Worm (Caenorhabditis elegans) whole organism, late embryonic: Measurements from ENCODE around the gene mes-4.
A peak's percentile ranks its signal among the peaks of the same experiment; 100 is the strongest.

Experiments used
- C08G9.2 ChIP-seq: sonication (generic microtip); optimal IDR thresholded peaks from 2 replicates; lab custom pipeline; 2016; ENCODE audit warnings: mild to moderate bottlenecking, missing genetic modification characterization, moderate library complexity, missing compliant biosample characterization
- C38D4.7 ChIP-seq: fragments of 200-800 bp; sonication (Bioruptor generic); optimal IDR thresholded peaks from 2 replicates; lab custom pipeline; 2018; ENCODE audit warnings: mild to moderate bottlenecking, missing genetic modification characterization, moderate library complexity, missing compliant biosample characterization
- T23F11.4 ChIP-seq: fragments of 200-800 bp; sonication (Bioruptor generic); optimal IDR thresholded peaks from 2 replicates; lab custom pipeline; 2018; ENCODE audit warnings: mild to moderate bottlenecking, missing genetic modification characterization, missing compliant biosample characterization
- Y22D7AL.16 ChIP-seq: sonication (generic microtip); optimal IDR thresholded peaks from 2 replicates; lab custom pipeline; 2016; ENCODE audit warnings: missing genetic modification characterization, missing compliant biosample characterization
- ceh-14 ChIP-seq: sonication (generic microtip); optimal IDR thresholded peaks from 2 replicates; lab custom pipeline; 2016; ENCODE audit warnings: missing genotype, missing genetic modification characterization, missing compliant biosample characterization
- ceh-18 ChIP-seq: sonication (generic microtip); optimal IDR thresholded peaks from 2 replicates; lab custom pipeline; 2016; ENCODE audit warnings: missing genetic modification characterization, missing compliant biosample characterization
- ceh-19 ChIP-seq: fragments of 200-800 bp; sonication (Bioruptor generic); optimal IDR thresholded peaks from 2 replicates; lab custom pipeline; 2018; ENCODE audit warnings: mild to moderate bottlenecking, missing genetic modification characterization, missing compliant biosample characterization
- ceh-2 ChIP-seq: sonication (generic microtip); optimal IDR thresholded peaks from 2 replicates; lab custom pipeline; 2016; ENCODE audit warnings: missing genotype, missing genetic modification characterization, missing compliant biosample characterization
- ceh-22 ChIP-seq: sonication (generic microtip); optimal IDR thresholded peaks from 2 replicates; lab custom pipeline; 2017; ENCODE audit warnings: missing biosample characterization, missing genetic modification characterization
- ceh-30 ChIP-seq: fragments of 150-350 bp; optimal IDR thresholded peaks from 2 replicates; lab custom pipeline; 2014; ENCODE audit warnings: missing biosample characterization, missing genetic modification characterization
- ceh-31 ChIP-seq: sonication (generic microtip); optimal IDR thresholded peaks from 2 replicates; lab custom pipeline; 2016; ENCODE audit warnings: missing genetic modification characterization, missing compliant biosample characterization
- ceh-48 ChIP-seq: sonication (generic microtip); optimal IDR thresholded peaks from 2 replicates; lab custom pipeline; 2016; ENCODE audit warnings: missing genetic modification characterization, inconsistent platforms, missing compliant biosample characterization
- ceh-6 ChIP-seq: fragments of 200-800 bp; sonication (Bioruptor generic); optimal IDR thresholded peaks from 2 replicates; lab custom pipeline; 2018; ENCODE audit warnings: mild to moderate bottlenecking, missing genetic modification characterization, missing compliant biosample characterization
- ceh-9 ChIP-seq: sonication (generic microtip); optimal IDR thresholded peaks from 2 replicates; lab custom pipeline; 2016; ENCODE audit warnings: mild to moderate bottlenecking, missing genetic modification characterization, inconsistent platforms, missing compliant biosample characterization
- che-1 ChIP-seq: sonication (generic microtip); optimal IDR thresholded peaks from 2 replicates; lab custom pipeline; 2016; ENCODE audit warnings: mild to moderate bottlenecking, missing genetic modification characterization, missing compliant biosample characterization
- dve-1 ChIP-seq: sonication (generic microtip); optimal IDR thresholded peaks from 2 replicates; lab custom pipeline; 2017; ENCODE audit warnings: antibody characterized with exemption, mild to moderate bottlenecking, missing genetic modification characterization, missing compliant biosample characterization
- elt-2 ChIP-seq: sonication (generic microtip); optimal IDR thresholded peaks from 2 replicates; lab custom pipeline; 2016; ENCODE audit warnings: missing genetic modification reagents, missing genetic modification characterization, missing compliant biosample characterization
- fkh-10 ChIP-seq: fragments of 150-350 bp; optimal IDR thresholded peaks from 2 replicates; lab custom pipeline; 2014; ENCODE audit warnings: missing biosample characterization, missing genetic modification reagents, missing genetic modification characterization
- fkh-6 ChIP-seq: sonication (generic microtip); optimal IDR thresholded peaks from 2 replicates; lab custom pipeline; 2016; ENCODE audit warnings: missing genetic modification characterization, missing compliant biosample characterization
- hlh-13 ChIP-seq: fragments of 200-800 bp; sonication (Bioruptor generic); optimal IDR thresholded peaks from 2 replicates; lab custom pipeline; 2018; ENCODE audit warnings: mild to moderate bottlenecking, missing genetic modification characterization, missing compliant biosample characterization
- hlh-30 ChIP-seq: sonication (generic microtip); optimal IDR thresholded peaks from 2 replicates; lab custom pipeline; 2017; ENCODE audit warnings: antibody characterized with exemption, missing genetic modification characterization, missing compliant biosample characterization; ENCODE audit not compliant: insufficient read depth
- hlh-6 ChIP-seq: sonication (generic microtip); optimal IDR thresholded peaks from 2 replicates; lab custom pipeline; 2016; ENCODE audit warnings: missing genotype, missing genetic modification characterization, missing compliant biosample characterization
- lin-11 ChIP-seq: fragments of 200-800 bp; sonication (Bioruptor generic); optimal IDR thresholded peaks from 2 replicates; lab custom pipeline; 2018; ENCODE audit warnings: mild to moderate bottlenecking, missing genetic modification characterization, missing compliant biosample characterization
- mec-3 ChIP-seq: sonication (generic microtip); optimal IDR thresholded peaks from 2 replicates; lab custom pipeline; 2016; ENCODE audit warnings: borderline replicate concordance, missing genetic modification characterization, missing compliant biosample characterization
- nfya-1 ChIP-seq: sonication (generic microtip); optimal IDR thresholded peaks from 2 replicates; lab custom pipeline; 2017; ENCODE audit warnings: missing genetic modification characterization, mild to moderate bottlenecking, missing compliant biosample characterization, antibody characterized with exemption, moderate library complexity
- nhr-11 ChIP-seq: fragments of 150-350 bp; optimal IDR thresholded peaks from 2 replicates; lab custom pipeline; 2014; ENCODE audit warnings: missing biosample characterization, missing genetic modification characterization
- nhr-232 ChIP-seq: sonication (generic microtip); optimal IDR thresholded peaks from 2 replicates; lab custom pipeline; 2016; ENCODE audit warnings: missing genetic modification characterization, missing compliant biosample characterization
- npax-4 ChIP-seq: sonication (generic microtip); optimal IDR thresholded peaks from 2 replicates; lab custom pipeline; 2016; ENCODE audit warnings: missing genetic modification characterization, missing compliant biosample characterization
- odd-2 ChIP-seq: sonication (generic microtip); optimal IDR thresholded peaks from 2 replicates; lab custom pipeline; 2017; ENCODE audit warnings: antibody characterized with exemption, mild to moderate bottlenecking, missing genetic modification characterization, missing compliant biosample characterization
- pat-9 ChIP-seq: fragments of 200-800 bp; sonication (Bioruptor generic); optimal IDR thresholded peaks from 2 replicates; lab custom pipeline; 2018; ENCODE audit warnings: mild to moderate bottlenecking, missing genetic modification characterization, moderate library complexity, missing compliant biosample characterization
- pha-2 ChIP-seq: sonication (generic microtip); optimal IDR thresholded peaks from 2 replicates; lab custom pipeline; 2017; ENCODE audit warnings: mild to moderate bottlenecking, missing genetic modification characterization, missing compliant biosample characterization
- pha-4 ChIP-seq: fragments of 150-350 bp; optimal IDR thresholded peaks from 2 replicates; lab custom pipeline; 2018; ENCODE audit warnings: missing biosample characterization, missing genetic modification reagents, missing genetic modification characterization
- pqm-1 ChIP-seq: sonication (generic microtip); optimal IDR thresholded peaks from 2 replicates; lab custom pipeline; 2016; ENCODE audit warnings: missing genetic modification characterization, missing compliant biosample characterization
- pros-1 ChIP-seq: fragments of 150-350 bp; optimal IDR thresholded peaks from 2 replicates; lab custom pipeline; 2014; ENCODE audit warnings: missing biosample characterization, missing genetic modification reagents, missing genetic modification characterization
- rnt-1 ChIP-seq: sonication (generic microtip); optimal IDR thresholded peaks from 2 replicates; lab custom pipeline; 2016; ENCODE audit warnings: missing genetic modification characterization, missing compliant biosample characterization
- sdc-2 ChIP-seq: sonication (generic microtip); optimal IDR thresholded peaks from 2 replicates; lab custom pipeline; 2016; ENCODE audit warnings: missing genotype, missing genetic modification characterization, missing compliant biosample characterization
- sox-2 ChIP-seq: fragments of 200-800 bp; sonication (Bioruptor generic); IDR thresholded peaks from 2 replicates; pipeline ENCODE4 v1.3.6; 2022; ENCODE audit warnings: missing genetic modification reagents, missing genetic modification characterization, missing compliant biosample characterization
- syd-9 ChIP-seq: sonication (generic microtip); optimal IDR thresholded peaks from 2 replicates; lab custom pipeline; 2016; ENCODE audit warnings: mild to moderate bottlenecking, missing genetic modification characterization, moderate library complexity, missing compliant biosample characterization
- ttx-3 ChIP-seq: sonication (generic microtip); optimal IDR thresholded peaks from 2 replicates; lab custom pipeline; 2016; ENCODE audit warnings: missing genetic modification reagents, missing genetic modification characterization, missing compliant biosample characterization

The mes-4 gene

DNA sequence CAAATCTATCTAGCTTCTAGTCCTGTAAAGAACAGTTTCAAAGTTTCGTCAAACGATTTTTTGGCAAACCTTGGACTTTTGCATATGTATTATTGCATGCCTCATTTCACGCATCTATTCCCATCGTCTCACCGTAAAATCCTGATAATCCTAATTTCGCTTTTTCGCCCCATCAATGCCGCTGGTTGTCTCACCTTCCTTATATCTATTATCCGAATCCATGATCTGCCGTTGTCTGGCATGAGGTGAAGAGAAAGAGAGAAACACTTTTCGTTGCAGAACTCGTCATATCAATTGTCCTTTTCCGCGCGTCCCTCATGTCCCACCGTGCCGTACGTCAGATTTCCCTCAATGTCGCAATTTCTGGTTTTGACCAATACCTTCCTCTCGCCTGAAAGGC is 22.8 kb downstream of the mes-4 start, which contains the start of gene cut-2:
Gene cut-2 (plus strand): TSS at position 365 of the 400 bp plus-strand sequence.
- TF ChIP-seq rnt-1 (peak; percentile 31), nhr-11 (tag; lab: Kevin White, UChicago) (no peak)

DNA sequence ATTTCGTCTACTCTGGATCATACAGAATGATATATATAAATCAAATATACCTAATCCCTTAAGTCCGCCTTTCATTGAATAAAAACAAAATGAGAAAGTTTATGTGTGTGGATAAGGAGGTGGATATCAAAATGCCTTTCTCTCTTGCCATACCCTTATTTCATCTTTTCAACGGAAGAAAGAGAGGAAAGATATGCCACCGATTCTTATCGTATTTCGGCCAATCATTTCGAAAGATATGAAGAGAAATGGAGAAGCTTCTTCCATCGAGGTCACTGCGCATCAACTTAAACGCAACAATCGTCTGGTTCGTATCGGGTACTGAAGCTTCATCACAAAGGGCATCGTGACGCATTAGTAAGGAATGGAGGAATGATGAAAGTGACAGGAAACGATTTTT is 24.0 kb downstream of the mes-4 start:
- TF ChIP-seq hlh-6 (tag; lab: Kevin White, UChicago) (no peak), mec-3 (tag; lab: Kevin White, UChicago) (no peak), hlh-30 (tag; lab: Kevin White, UChicago) (no peak), odd-2 (tag; lab: Kevin White, UChicago) (no peak), ceh-30 (no peak), pat-9 (tag; lab: Kevin White, UChicago) (no peak), nhr-11 (tag; lab: Kevin White, UChicago) (no peak), C08G9.2 (tag; lab: Kevin White, UChicago) (no peak)
- TF ChIP-seq, all 69 proteins: peak for 0

DNA sequence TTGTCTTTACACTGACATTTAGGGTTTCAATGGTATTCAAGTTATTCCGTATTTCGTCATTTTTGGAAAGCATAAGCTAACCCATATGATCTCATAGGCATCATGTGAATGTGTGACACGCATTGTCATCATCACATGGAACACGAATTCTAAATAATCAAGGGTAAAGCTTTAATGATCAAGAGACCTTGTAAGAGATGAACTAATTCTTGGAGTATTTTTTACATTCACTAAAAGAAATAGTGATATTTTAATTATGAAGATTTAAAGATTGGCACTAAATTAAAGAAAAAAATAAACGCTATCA is 25.4 kb downstream of the mes-4 start:
- TF ChIP-seq dve-1 (tag; lab: Kevin White, UChicago), result no peak
- TF ChIP-seq odd-2 (tag; lab: Kevin White, UChicago), result no peak
- no peak for TF ChIP-seq ceh-19
- TF ChIP-seq ceh-30, result no peak
- no peak for TF ChIP-seq rnt-1
- TF ChIP-seq ceh-14, result no peak
- TF ChIP-seq pqm-1 (tag; lab: Kevin White, UChicago), result no peak

- TF ChIP-seq ceh-19 (peak; percentile 17), fkh-6 (tag; lab: Kevin White, UChicago) (peak; percentile 5), ceh-48 (tag; lab: Kevin White, UChicago) (no peak), che-1 (tag; lab: Kevin White, UChicago) (no peak)
These were observed 25.9 kb downstream of the mes-4 start for ce11 chrV:13411225-13411991.

DNA sequence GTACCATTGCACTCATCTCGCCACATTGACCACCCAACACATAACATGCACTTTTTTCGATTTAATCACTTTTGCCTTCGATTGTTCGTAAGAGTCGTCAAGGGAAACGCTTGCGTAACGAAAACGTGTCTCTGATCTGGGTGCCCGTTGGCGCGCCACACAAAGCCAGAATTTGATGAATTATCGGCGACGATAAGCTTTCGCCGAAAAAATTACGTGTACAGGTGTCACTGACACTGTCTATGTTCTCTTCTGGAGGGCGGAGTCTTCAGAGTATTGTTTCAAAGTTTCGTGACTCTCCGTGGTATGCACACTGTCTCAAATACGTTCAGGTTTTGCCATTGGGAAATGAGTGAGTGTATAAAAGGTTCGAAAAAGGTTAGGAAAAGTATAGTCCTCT is 26.7 kb downstream of the mes-4 start, which contains the start of gene F53F1.4:
Gene F53F1.4 (plus strand): TSS at position 390 of the 400 bp plus-strand sequence.
- TF ChIP-seq nhr-11 (tag; lab: Kevin White, UChicago), result no peak
- no peak for TF ChIP-seq pha-2
- TF ChIP-seq ceh-6, result no peak
- no peak for TF ChIP-seq pros-1 (tag; lab: Kevin White, UChicago)
- TF ChIP-seq ceh-18 (tag; lab: Kevin White, UChicago), result no peak
- no peak for TF ChIP-seq rnt-1
- no peak for TF ChIP-seq nfya-1
- no peak for TF ChIP-seq syd-9 (tag; lab: Kevin White, UChicago)
- no peak for TF ChIP-seq hlh-13
- TF ChIP-seq npax-4 (tag; lab: Kevin White, UChicago), result no peak
- no peak for TF ChIP-seq mec-3 (tag; lab: Kevin White, UChicago)
- no peak for TF ChIP-seq pqm-1 (tag; lab: Kevin White, UChicago)
- no peak for TF ChIP-seq sdc-2 (tag; lab: Kevin White, UChicago)
- TF ChIP-seq ceh-2 (tag; lab: Kevin White, UChicago), result no peak
- no peak for TF ChIP-seq ceh-22 (tag; lab: Kevin White, UChicago)
- no peak for TF ChIP-seq odd-2 (tag; lab: Kevin White, UChicago)
- TF ChIP-seq fkh-10 (GFP tag; lab: Kevin White, UChicago), result no peak

DNA sequence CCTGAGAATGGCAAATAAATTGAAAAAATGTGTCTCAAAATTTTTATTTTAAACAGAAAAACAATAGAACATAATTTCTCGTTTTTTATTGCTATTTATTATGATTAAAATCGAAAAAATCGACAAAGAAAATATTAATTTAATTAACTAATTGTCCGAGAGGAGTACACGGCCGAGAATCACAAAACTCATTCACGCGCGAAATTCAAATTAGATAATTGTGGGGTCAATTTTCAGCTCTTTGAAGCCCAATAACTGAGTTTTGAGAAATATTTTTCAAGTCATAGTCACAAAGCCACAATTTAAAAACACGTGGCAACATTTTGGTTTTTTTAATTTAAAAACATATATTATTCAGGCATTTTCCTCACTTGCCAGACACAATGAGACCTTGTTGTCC is 28.3 kb downstream of the mes-4 start:
- TF ChIP-seq ceh-6 (no peak), sox-2 (GFP tag; lab: Robert Waterston, UW) (no peak), pha-4 (tag; lab: Kevin White, UChicago) (no peak), ttx-3 (tag; lab: Kevin White, UChicago) (no peak), nhr-232 (tag; lab: Kevin White, UChicago) (no peak), ceh-9 (tag; lab: Kevin White, UChicago) (no peak), syd-9 (tag; lab: Kevin White, UChicago) (no peak), ceh-18 (tag; lab: Kevin White, UChicago) (no peak), rnt-1 (no peak), fkh-10 (GFP tag; lab: Kevin White, UChicago) (no peak), odd-2 (tag; lab: Kevin White, UChicago) (no peak), ceh-31 (tag; lab: Kevin White, UChicago) (peak; percentile 61), mec-3 (tag; lab: Kevin White, UChicago) (no peak), Y22D7AL.16 (tag; lab: Kevin White, UChicago) (no peak), ceh-30 (no peak), elt-2 (tag; lab: Kevin White, UChicago) (no peak), lin-11 (tag; lab: Kevin White, UChicago) (no peak), C38D4.7 (GFP tag; lab: Kevin White, UChicago) (no peak), dve-1 (tag; lab: Kevin White, UChicago) (no peak), T23F11.4 (no peak), ceh-2 (tag; lab: Kevin White, UChicago) (peak; percentile 52)
